Fruit fly (Drosophila melanogaster) whole organism, embryonic: ENCODE results near the gene CG6790.

Source experiments
- B-H2 ChIP-seq: fragments of 200-800 bp; sonication (Bioruptor generic); optimal IDR thresholded peaks from 2 replicates; lab custom pipeline; 2018; ENCODE audit warnings: missing biosample characterization, mild to moderate bottlenecking, missing genetic modification characterization
- CG11456 ChIP-seq: fragments of 200-800 bp; sonication (Bioruptor generic); IDR thresholded peaks from 3 replicates; pipeline ENCODE4 v1.3.6; 2022; ENCODE audit warnings: missing biosample characterization, missing genetic modification characterization
- CG12155 ChIP-seq: fragments of 200-800 bp; sonication (Bioruptor generic); optimal IDR thresholded peaks from 3 replicates; lab custom pipeline; 2016; ENCODE audit warnings: missing biosample characterization, missing genetic modification characterization
- CG13894 ChIP-seq: fragments of 200-800 bp; sonication (Bioruptor generic); optimal IDR thresholded peaks from 3 replicates; lab custom pipeline; 2018; ENCODE audit warnings: missing biosample characterization, mild to moderate bottlenecking, missing genetic modification characterization, moderate library complexity
- CG14667 ChIP-seq: fragments of 200-800 bp; sonication (Bioruptor generic); IDR thresholded peaks from 2 replicates; pipeline ENCODE4 v1.3.6; 2022; ENCODE audit warnings: missing biosample characterization, missing genetic modification characterization
- CG14860 ChIP-seq: fragments of 200-800 bp; sonication (Bioruptor generic); IDR thresholded peaks from 3 replicates; pipeline ENCODE4 v1.3.6; 2022; ENCODE audit warnings: missing biosample characterization, missing genetic modification characterization; ENCODE audit not compliant: partially characterized antibody
- CG1603 ChIP-seq: fragments of 200-800 bp; sonication (Bioruptor generic); optimal IDR thresholded peaks from 2 replicates; lab custom pipeline; 2019; ENCODE audit warnings: missing biosample characterization, mild to moderate bottlenecking, missing genetic modification characterization, moderate library complexity
- CG1792 ChIP-seq: fragments of 200-800 bp; sonication (Bioruptor generic); optimal IDR thresholded peaks from 2 replicates; lab custom pipeline; 2016; ENCODE audit warnings: missing biosample characterization, missing genetic modification characterization
- CG1832 ChIP-seq: fragments of 200-800 bp; sonication (Bioruptor generic); optimal IDR thresholded peaks from 2 replicates; lab custom pipeline; 2017; ENCODE audit warnings: missing biosample characterization, mild to moderate bottlenecking, missing genetic modification characterization, inconsistent platforms
- CG2202 ChIP-seq: fragments of 200-800 bp; sonication (Bioruptor generic); optimal IDR thresholded peaks from 2 replicates; lab custom pipeline; 2018; ENCODE audit warnings: missing biosample characterization, mild to moderate bottlenecking, missing genetic modification characterization
- CG33557 ChIP-seq: fragments of 200-800 bp; sonication (Bioruptor generic); optimal IDR thresholded peaks from 2 replicates; lab custom pipeline; 2019; ENCODE audit warnings: missing biosample characterization, mild to moderate bottlenecking, missing genetic modification characterization, moderate library complexity
- CG42726 ChIP-seq: fragments of 200-800 bp; sonication (Bioruptor generic); IDR thresholded peaks from 2 replicates; pipeline ENCODE4 v1.3.6; 2022; ENCODE audit warnings: missing biosample characterization, missing genetic modification characterization; ENCODE audit not compliant: partially characterized antibody
- CG4820 ChIP-seq: fragments of 200-800 bp; sonication (Bioruptor generic); optimal IDR thresholded peaks from 3 replicates; lab custom pipeline; 2016; ENCODE audit warnings: missing biosample characterization, missing genetic modification characterization
- CG5245 ChIP-seq: fragments of 200-800 bp; sonication (Bioruptor generic); optimal IDR thresholded peaks from 3 replicates; lab custom pipeline; 2016; ENCODE audit warnings: missing biosample characterization, missing genetic modification characterization
- CG6791 ChIP-seq: fragments of 200-800 bp; sonication (Bioruptor generic); IDR thresholded peaks from 3 replicates; pipeline ENCODE4 v1.3.6; 2022; ENCODE audit warnings: missing biosample characterization, missing genetic modification characterization; ENCODE audit not compliant: partially characterized antibody
- CG8281 ChIP-seq: fragments of 200-800 bp; sonication (Bioruptor generic); optimal IDR thresholded peaks from 2 replicates; lab custom pipeline; 2018; ENCODE audit warnings: missing biosample characterization, mild to moderate bottlenecking, missing genetic modification characterization, moderate library complexity
- CG8765 ChIP-seq: fragments of 200-800 bp; sonication (Bioruptor generic); IDR thresholded peaks from 2 replicates; pipeline ENCODE4 v1.3.6; 2022; ENCODE audit warnings: missing biosample characterization, missing genetic modification characterization
- CG9727 ChIP-seq: fragments of 200-800 bp; sonication (Bioruptor generic); optimal IDR thresholded peaks from 3 replicates; lab custom pipeline; 2017; ENCODE audit warnings: missing biosample characterization, mild to moderate bottlenecking, missing genetic modification characterization
- Camta ChIP-seq: fragments of 200-800 bp; sonication (Bioruptor generic); optimal IDR thresholded peaks from 2 replicates; lab custom pipeline; 2016; ENCODE audit warnings: missing biosample characterization, missing genetic modification characterization
- D19B ChIP-seq: fragments of 200-800 bp; sonication (Bioruptor generic); optimal IDR thresholded peaks from 2 replicates; lab custom pipeline; 2017; ENCODE audit warnings: missing biosample characterization, mild to moderate bottlenecking, missing genetic modification characterization
- Drgx ChIP-seq: fragments of 200-800 bp; sonication (Bioruptor generic); IDR thresholded peaks from 2 replicates; pipeline ENCODE4 v1.3.6; 2022; ENCODE audit warnings: missing biosample characterization, missing genetic modification characterization
- E2f1 ChIP-seq: fragments of 200-800 bp; sonication (Bioruptor generic); IDR thresholded peaks from 2 replicates; pipeline ENCODE4 v1.3.6; 2022; ENCODE audit warnings: missing biosample characterization, missing genetic modification characterization
- ERR ChIP-seq: fragments of 200-800 bp; sonication (Bioruptor generic); optimal IDR thresholded peaks from 2 replicates; lab custom pipeline; 2016; ENCODE audit warnings: missing biosample characterization, missing genetic modification characterization
- GATAe ChIP-seq: fragments of 200-800 bp; sonication (Bioruptor generic); conservative IDR thresholded peaks from 2 replicates; pipeline ENCODE4 v1.3.6; 2022; ENCODE audit warnings: missing biosample characterization, missing genetic modification characterization
- Gug ChIP-seq: fragments of 200-800 bp; sonication (Bioruptor generic); IDR thresholded peaks from 4 replicates; pipeline ENCODE4 v1.3.6; 2022; ENCODE audit warnings: missing biosample characterization, missing genetic modification characterization
- Hmx ChIP-seq: fragments of 200-800 bp; sonication (Bioruptor generic); optimal IDR thresholded peaks from 2 replicates; lab custom pipeline; 2016; ENCODE audit warnings: missing biosample characterization, missing genetic modification characterization
- Hr3 ChIP-seq: fragments of 200-800 bp; sonication (Bioruptor generic); optimal IDR thresholded peaks from 3 replicates; lab custom pipeline; 2016; ENCODE audit warnings: missing biosample characterization, missing genetic modification characterization
- Hr78 ChIP-seq, 2 experiments: fragments of 200-800 bp in 1 of 2; fragments of >200 bp in 1 of 2; sonication (Bioruptor generic) in 1 of 2; optimal IDR thresholded peaks; 2 replicates each; lab custom pipeline; 2017 to 2019; ENCODE audit warnings: missing biosample characterization in 2 of 2, missing genetic modification characterization in 2 of 2, mild to moderate bottlenecking in 1 of 2, moderate library complexity in 1 of 2
- Kr ChIP-seq: fragments of 200-800 bp; sonication (Bioruptor generic); optimal IDR thresholded peaks from 2 replicates; lab custom pipeline; 2017; ENCODE audit warnings: missing biosample characterization, mild to moderate bottlenecking, missing genetic modification characterization
- TFAM ChIP-seq: fragments of 200-800 bp; sonication (Bioruptor generic); optimal IDR thresholded peaks from 2 replicates; lab custom pipeline; 2017; ENCODE audit warnings: missing biosample characterization, missing genetic modification characterization, inconsistent platforms
- Xrp1 ChIP-seq: fragments of 200-800 bp; sonication (Bioruptor generic); IDR thresholded peaks from 2 replicates; pipeline ENCODE4 v1.3.6; 2022; ENCODE audit warnings: missing biosample characterization, missing genetic modification characterization
- cg ChIP-seq: fragments of 200-800 bp; sonication (Bioruptor generic); optimal IDR thresholded peaks from 3 replicates; lab custom pipeline; 2019; ENCODE audit warnings: missing biosample characterization, mild to moderate bottlenecking, missing genetic modification characterization, moderate library complexity
- chn ChIP-seq: fragments of 200-800 bp; sonication (Bioruptor generic); optimal IDR thresholded peaks from 2 replicates; lab custom pipeline; 2016; ENCODE audit warnings: missing biosample characterization, missing genetic modification characterization
- cwo ChIP-seq: fragments of 200-800 bp; sonication (Bioruptor generic); optimal IDR thresholded peaks from 3 replicates; lab custom pipeline; 2017; ENCODE audit warnings: missing biosample characterization, missing genetic modification characterization, mild to moderate bottlenecking, moderate library complexity, missing genetic modification reagents
- exex ChIP-seq: fragments of 200-800 bp; sonication (Bioruptor generic); optimal IDR thresholded peaks from 4 replicates; lab custom pipeline; 2018; ENCODE audit warnings: missing biosample characterization, mild to moderate bottlenecking, missing genetic modification characterization, moderate library complexity
- ftz-f1 ChIP-seq: fragments of 200-800 bp; sonication (Bioruptor generic); optimal IDR thresholded peaks from 2 replicates; lab custom pipeline; 2016; ENCODE audit warnings: missing biosample characterization, missing genetic modification characterization
- gcm2 ChIP-seq: fragments of 200-800 bp; sonication (Bioruptor generic); optimal IDR thresholded peaks from 2 replicates; lab custom pipeline; 2016; ENCODE audit warnings: missing biosample characterization, missing genetic modification characterization
- gsb ChIP-seq: fragments of 200-800 bp; sonication (Bioruptor generic); IDR thresholded peaks from 2 replicates; pipeline ENCODE4 v1.3.6; 2022; ENCODE audit warnings: missing biosample characterization, missing genetic modification characterization
- gsb-n ChIP-seq: fragments of 200-800 bp; sonication (Bioruptor generic); optimal IDR thresholded peaks from 3 replicates; lab custom pipeline; 2018; ENCODE audit warnings: missing biosample characterization, mild to moderate bottlenecking, missing genetic modification characterization
- nerfin-1 ChIP-seq: fragments of 200-800 bp; sonication (Bioruptor generic); optimal IDR thresholded peaks from 3 replicates; lab custom pipeline; 2019; ENCODE audit warnings: missing biosample characterization, mild to moderate bottlenecking, missing genetic modification characterization, moderate library complexity
- pb ChIP-seq: fragments of 200-800 bp; sonication (Bioruptor generic); optimal IDR thresholded peaks from 3 replicates; lab custom pipeline; 2016; ENCODE audit warnings: missing biosample characterization, missing genetic modification characterization
- pnt ChIP-seq: fragments of 200-800 bp; sonication (Bioruptor generic); optimal IDR thresholded peaks from 3 replicates; lab custom pipeline; 2016; ENCODE audit warnings: missing biosample characterization, missing genetic modification characterization
- sisA ChIP-seq: fragments of 200-800 bp; sonication (Bioruptor generic); IDR thresholded peaks from 2 replicates; pipeline ENCODE4 v1.3.6; 2022; ENCODE audit warnings: missing biosample characterization, missing genetic modification characterization
- tgo ChIP-seq: fragments of 200-800 bp; sonication (Bioruptor generic); IDR thresholded peaks from 3 replicates; pipeline ENCODE4 v1.3.6; 2022; ENCODE audit warnings: missing biosample characterization, missing genetic modification characterization
- tup ChIP-seq: fragments of 200-800 bp; sonication (Bioruptor generic); optimal IDR thresholded peaks from 2 replicates; lab custom pipeline; 2016; ENCODE audit warnings: missing biosample characterization, mild to moderate bottlenecking, missing genetic modification characterization, moderate library complexity
- unpg ChIP-seq: fragments of 200-800 bp; sonication (Bioruptor generic); optimal IDR thresholded peaks from 3 replicates; lab custom pipeline; 2018; ENCODE audit warnings: missing biosample characterization, mild to moderate bottlenecking, missing genetic modification characterization, moderate library complexity
- wor ChIP-seq: fragments of 200-800 bp; sonication (Bioruptor generic); IDR thresholded peaks from 2 replicates; pipeline ENCODE4 v1.3.6; 2022; ENCODE audit warnings: missing biosample characterization, missing genetic modification characterization
- zen ChIP-seq: fragments of 200-800 bp; sonication (Bioruptor generic); optimal IDR thresholded peaks from 3 replicates; lab custom pipeline; 2018; ENCODE audit warnings: missing biosample characterization, mild to moderate bottlenecking, missing genetic modification characterization, moderate library complexity
- zf30C ChIP-seq: fragments of 200-800 bp; sonication (Bioruptor generic); optimal IDR thresholded peaks from 3 replicates; lab custom pipeline; 2018; ENCODE audit warnings: missing biosample characterization, mild to moderate bottlenecking, missing genetic modification characterization

The CG6790 gene

DNA sequence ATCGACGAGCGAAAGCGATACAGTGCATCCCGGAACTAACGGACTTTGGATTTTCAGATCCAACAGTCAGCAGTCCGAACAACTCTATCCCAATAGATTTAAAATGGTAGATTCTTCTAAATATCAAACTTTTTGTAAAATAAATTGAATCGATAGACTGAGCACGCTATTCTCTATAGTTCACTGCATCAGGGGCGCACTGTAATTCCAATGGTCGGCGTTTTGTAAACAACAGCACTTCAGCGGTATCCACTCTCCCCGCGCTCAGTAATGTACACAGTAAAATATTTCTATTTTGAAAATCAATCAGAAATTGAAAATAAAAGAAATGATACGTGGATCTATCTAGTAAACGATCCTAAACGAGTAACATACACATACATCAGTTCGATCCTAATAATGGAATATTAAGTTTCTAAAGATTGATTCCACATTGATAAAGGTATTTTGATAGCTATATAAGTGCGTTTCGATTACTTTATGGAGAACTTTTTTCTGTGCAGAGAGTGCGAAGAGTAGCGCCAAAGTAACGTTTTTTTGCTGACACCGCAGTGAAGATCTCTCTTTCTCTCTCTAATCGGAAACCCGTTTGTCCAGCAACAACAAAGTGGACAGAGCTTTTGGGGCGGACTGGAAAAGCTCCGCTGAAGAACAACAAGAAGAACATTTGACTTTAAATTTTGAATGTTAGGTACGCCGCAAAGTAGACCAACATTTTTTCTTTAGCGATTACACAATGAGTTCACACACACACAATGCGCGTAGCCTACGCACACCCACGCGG, 16.0 kb downstream of the CG6790 start (continued):
- TF ChIP-seq CG4820 (GFP tag; lab: Kevin White, UChicago) (peak; percentile 92), GATAe (GFP tag; lab: Robert Waterston, UW) (peak; percentile 69), CG8765 (GFP tag; lab: Robert Waterston, UW) (peak; percentile 77), Hmx (GFP tag; lab: Kevin White, UChicago) (peak; percentile 92), cwo (GFP tag; lab: Kevin White, UChicago) (peak; percentile 92), CG1832 (GFP tag; lab: Kevin White, UChicago) (no peak), unpg (peak; percentile 91), CG1792 (GFP tag; lab: Kevin White, UChicago) (peak; percentile 95), CG14667 (GFP tag; lab: Robert Waterston, UW) (peak; percentile 91), Xrp1 (peak; percentile 93), CG42726 (GFP tag; lab: Robert Waterston, UW) (no peak; the same call in 1 of the 2 replicates), gcm2 (GFP tag; lab: Kevin White, UChicago) (peak; percentile 82), CG1603 (tag; lab: Kevin White, UChicago) (peak; percentile 92), zen (tag; lab: Kevin White, UChicago) (peak; percentile 71), TFAM (peak; percentile 66), Drgx (GFP tag; lab: Robert Waterston, UW) (peak; percentile 98), Kr (GFP tag; lab: Kevin White, UChicago) (no peak), pb (GFP tag; lab: Kevin White, UChicago) (peak; percentile 91), CG33557 (GFP tag; lab: Kevin White, UChicago) (peak; percentile 18), gsb-n (tag; lab: Kevin White, UChicago) (peak; percentile 75), Hr3 (peak; percentile 78), CG6791 (GFP tag; lab: Robert Waterston, UW) (no peak), CG9727 (GFP tag; lab: Kevin White, UChicago) (peak; percentile 82), zf30C (GFP tag; lab: Kevin White, UChicago) (no peak), B-H2 (GFP tag; lab: Kevin White, UChicago) (peak; percentile 80), CG2202 (tag; lab: Kevin White, UChicago) (peak; percentile 26), E2f1 (peak; percentile 94), tgo (peak; percentile 94), Camta (peak; percentile 97), ERR (GFP tag; lab: Kevin White, UChicago) (peak; percentile 93), CG14860 (GFP tag; lab: Robert Waterston, UW) (no peak), chn (GFP tag; lab: Kevin White, UChicago) (peak; percentile 80), CG8281 (tag; lab: Kevin White, UChicago) (peak; percentile 76), ftz-f1 (peak; percentile 34), CG11456 (peak; percentile 92), nerfin-1 (tag; lab: Kevin White, UChicago) (peak; percentile 89), D19B (GFP tag; lab: Kevin White, UChicago) (peak; percentile 76), CG5245 (GFP tag; lab: Kevin White, UChicago) (peak; percentile 91), Hr78 (GFP tag; optimal IDR thresholded peaks at IDR 0.05; lab: Kevin White, UChicago) (peak in 1 of 2 experiments; percentile 84), wor (peak; percentile 73), cg (GFP tag; lab: Kevin White, UChicago) (peak; percentile 86), pnt (GFP tag; lab: Kevin White, UChicago) (peak; percentile 94), gsb (GFP tag; lab: Robert Waterston, UW) (peak; percentile 89), tup (GFP tag; lab: Kevin White, UChicago) (peak; percentile 78), Gug (GFP tag; lab: Robert Waterston, UW) (peak; percentile 92), sisA (GFP tag; lab: Robert Waterston, UW) (peak; percentile 94), CG12155 (GFP tag; lab: Kevin White, UChicago) (peak; percentile 87), CG13894 (peak; percentile 91), exex (tag; lab: Kevin White, UChicago) (peak; percentile 87)
